Worm (Caenorhabditis elegans) whole organism, L2 larva: Measurements from ENCODE around the gene thn-1.

Source experiments
- ZK546.5 ChIP-seq: sonication (generic microtip); optimal IDR thresholded peaks from 2 replicates; lab custom pipeline; 2017; ENCODE audit warnings: missing biosample characterization, missing genetic modification characterization
- nhr-11 ChIP-seq: fragments of 150-350 bp; optimal IDR thresholded peaks from 2 replicates; lab custom pipeline; 2014; ENCODE audit warnings: missing biosample characterization, missing genetic modification characterization
- nhr-12 ChIP-seq: fragments of 150-350 bp; optimal IDR thresholded peaks from 2 replicates; lab custom pipeline; 2014; ENCODE audit warnings: missing biosample characterization, missing genetic modification characterization

- no peak for TF ChIP-seq ZK546.5
- TF ChIP-seq nhr-11 (tag; lab: Kevin White, UChicago), result no peak
- TF ChIP-seq nhr-12 (tag; lab: Kevin White, UChicago), result no peak
Observed at ce11 chrIV:12336893-12337627, 42.8 kb upstream of the thn-1 start, which contains the start of the genes F19B6.10 and wht-5.
